Fruit fly (Drosophila melanogaster) whole organism, embryonic: ENCODE results near the gene CG3119.
A peak's percentile ranks its signal among the peaks of the same experiment; 100 is the strongest.

ENCODE experiments used
- B-H1 ChIP-seq: fragments of 200-800 bp; sonication (Bioruptor generic); IDR thresholded peaks from 3 replicates; pipeline ENCODE4 v1.3.6; 2022; ENCODE audit warnings: missing biosample characterization, missing genetic modification characterization
- CG10565 ChIP-seq: fragments of 200-800 bp; sonication (Bioruptor generic); optimal IDR thresholded peaks from 3 replicates; lab custom pipeline; 2016; ENCODE audit warnings: missing biosample characterization, mild to moderate bottlenecking, missing genetic modification characterization
- CG11085 ChIP-seq: fragments of 200-800 bp; sonication (Bioruptor generic); IDR thresholded peaks from 2 replicates; pipeline ENCODE4 v1.3.6; 2022; ENCODE audit warnings: missing biosample characterization, missing genetic modification characterization
- CG12071 ChIP-seq: fragments of 200-800 bp; sonication (Bioruptor generic); optimal IDR thresholded peaks from 3 replicates; lab custom pipeline; 2018; ENCODE audit warnings: missing biosample characterization, mild to moderate bottlenecking, missing genetic modification characterization
- CG14667 ChIP-seq: fragments of 200-800 bp; sonication (Bioruptor generic); IDR thresholded peaks from 2 replicates; pipeline ENCODE4 v1.3.6; 2022; ENCODE audit warnings: missing biosample characterization, missing genetic modification characterization
- CG1602 ChIP-seq: fragments of 200-800 bp; sonication (Bioruptor generic); optimal IDR thresholded peaks from 3 replicates; lab custom pipeline; 2016; ENCODE audit warnings: missing biosample characterization, missing genetic modification characterization
- CG16779 ChIP-seq: fragments of 200-800 bp; sonication (Bioruptor generic); IDR thresholded peaks from 2 replicates; pipeline ENCODE4 v1.3.6; 2022; ENCODE audit warnings: missing biosample characterization, missing genetic modification characterization
- CG16815 ChIP-seq: fragments of 200-800 bp; sonication (Bioruptor generic); optimal IDR thresholded peaks from 3 replicates; lab custom pipeline; 2017; ENCODE audit warnings: missing biosample characterization, mild to moderate bottlenecking, missing genetic modification characterization
- CG16863 ChIP-seq: fragments of 200-800 bp; sonication (Bioruptor generic); optimal IDR thresholded peaks from 3 replicates; lab custom pipeline; 2016; ENCODE audit warnings: missing biosample characterization, missing genetic modification characterization
- CG17568 ChIP-seq: fragments of 200-800 bp; sonication (Bioruptor generic); optimal IDR thresholded peaks from 2 replicates; lab custom pipeline; 2018; ENCODE audit warnings: missing biosample characterization, mild to moderate bottlenecking, missing genetic modification characterization, moderate library complexity
- CG1832 ChIP-seq: fragments of 200-800 bp; sonication (Bioruptor generic); optimal IDR thresholded peaks from 2 replicates; lab custom pipeline; 2017; ENCODE audit warnings: missing biosample characterization, mild to moderate bottlenecking, missing genetic modification characterization, inconsistent platforms
- CG31388 ChIP-seq: fragments of 200-800 bp; sonication (Bioruptor generic); optimal IDR thresholded peaks from 2 replicates; lab custom pipeline; 2016; ENCODE audit warnings: missing biosample characterization, missing genetic modification characterization
- CG4404 ChIP-seq: fragments of 200-800 bp; sonication (Bioruptor generic); IDR thresholded peaks from 2 replicates; pipeline ENCODE4 v1.3.6; 2022; ENCODE audit warnings: missing biosample characterization, missing genetic modification characterization
- CG6689 ChIP-seq: fragments of 200-800 bp; sonication (Bioruptor generic); IDR thresholded peaks from 2 replicates; pipeline ENCODE4 v1.3.6; 2022; ENCODE audit warnings: missing biosample characterization, missing genetic modification characterization
- CG7357 ChIP-seq: fragments of 200-800 bp; sonication (Bioruptor generic); IDR thresholded peaks from 3 replicates; pipeline ENCODE4 v1.3.6; 2022; ENCODE audit warnings: missing biosample characterization, missing genetic modification characterization
- CG9437 ChIP-seq: fragments of 200-800 bp; sonication (Bioruptor generic); optimal IDR thresholded peaks from 2 replicates; lab custom pipeline; 2018; ENCODE audit warnings: missing biosample characterization, mild to moderate bottlenecking, missing genetic modification characterization
- CHES-1-like ChIP-seq: fragments of 200-800 bp; sonication (Bioruptor generic); optimal IDR thresholded peaks from 2 replicates; lab custom pipeline; 2016; ENCODE audit warnings: missing biosample characterization, missing genetic modification characterization
- Dek ChIP-seq: fragments of 200-800 bp; sonication (Bioruptor generic); optimal IDR thresholded peaks from 3 replicates; lab custom pipeline; 2019; ENCODE audit warnings: missing biosample characterization, mild to moderate bottlenecking, missing genetic modification characterization, moderate library complexity
- E2f2 ChIP-seq: fragments of 200-800 bp; sonication (Bioruptor generic); IDR thresholded peaks from 2 replicates; pipeline ENCODE4 v1.3.6; 2022; ENCODE audit warnings: missing biosample characterization, missing genetic modification characterization
- HHEX ChIP-seq: fragments of 200-800 bp; sonication (Bioruptor generic); optimal IDR thresholded peaks from 3 replicates; lab custom pipeline; 2017; ENCODE audit warnings: missing biosample characterization, mild to moderate bottlenecking, missing genetic modification characterization, missing genetic modification reagents
- Hey ChIP-seq: fragments of 200-800 bp; sonication (Bioruptor generic); optimal IDR thresholded peaks from 3 replicates; lab custom pipeline; 2018; ENCODE audit warnings: missing biosample characterization, mild to moderate bottlenecking, missing genetic modification characterization
- MESR4 ChIP-seq: fragments of 200-800 bp; sonication (Bioruptor generic); optimal IDR thresholded peaks from 2 replicates; lab custom pipeline; 2018; ENCODE audit warnings: missing biosample characterization, mild to moderate bottlenecking, missing genetic modification characterization, moderate library complexity
- Max ChIP-seq: fragments of 200-800 bp; sonication (Bioruptor generic); optimal IDR thresholded peaks from 2 replicates; lab custom pipeline; 2016; ENCODE audit warnings: missing biosample characterization, mild to moderate bottlenecking, missing genetic modification characterization
- NFAT ChIP-seq: fragments of 200-800 bp; sonication (Bioruptor generic); IDR thresholded peaks from 2 replicates; pipeline ENCODE4 v1.3.6; 2022; ENCODE audit warnings: missing biosample characterization, missing genetic modification characterization
- Side ChIP-seq: fragments of 200-800 bp; sonication (Bioruptor generic); optimal IDR thresholded peaks from 2 replicates; lab custom pipeline; 2016; ENCODE audit warnings: missing biosample characterization, missing genetic modification characterization
- ab ChIP-seq: fragments of 200-800 bp; sonication (Bioruptor generic); optimal IDR thresholded peaks from 2 replicates; lab custom pipeline; 2016; ENCODE audit warnings: missing biosample characterization, missing genetic modification characterization
- ase ChIP-seq: fragments of 200-800 bp; sonication (Bioruptor generic); IDR thresholded peaks from 3 replicates; pipeline ENCODE4 v1.3.6; 2022; ENCODE audit warnings: missing biosample characterization, missing genetic modification characterization
- cato ChIP-seq: fragments of 200-800 bp; sonication (Bioruptor generic); optimal IDR thresholded peaks from 2 replicates; lab custom pipeline; 2016; ENCODE audit warnings: missing biosample characterization, missing genetic modification characterization, borderline replicate concordance
- croc ChIP-seq: fragments of 200-800 bp; sonication (Bioruptor generic); conservative IDR thresholded peaks from 3 replicates; pipeline ENCODE4 v1.3.6; 2022; ENCODE audit warnings: missing biosample characterization, missing genetic modification characterization
- crp ChIP-seq, 2 experiments: fragments of 200-800 bp; sonication (Bioruptor generic); optimal IDR thresholded peaks; 2 replicates in 1 of 2; 3 replicates in 1 of 2; lab custom pipeline; 2017; ENCODE audit warnings: missing biosample characterization in 2 of 2, missing genetic modification characterization in 2 of 2, mild to moderate bottlenecking in 1 of 2, moderate library complexity in 1 of 2
- danr ChIP-seq: fragments of 200-800 bp; sonication (Bioruptor generic); IDR thresholded peaks from 2 replicates; pipeline ENCODE4 v1.3.6; 2022; ENCODE audit warnings: missing biosample characterization, missing genetic modification characterization
- dpn ChIP-seq, 2 experiments: fragments of 200-800 bp; sonication (Bioruptor generic); optimal IDR thresholded peaks; 3 replicates each; lab custom pipeline; 2016; ENCODE audit warnings: missing biosample characterization in 2 of 2, missing genetic modification characterization in 2 of 2
- dysf ChIP-seq: fragments of 200-800 bp; sonication (Bioruptor generic); IDR thresholded peaks from 3 replicates; pipeline ENCODE4 v1.3.6; 2022; ENCODE audit warnings: missing biosample characterization, missing genetic modification characterization
- emc ChIP-seq: fragments of 200-800 bp; sonication (Bioruptor generic); optimal IDR thresholded peaks from 2 replicates; lab custom pipeline; 2016; ENCODE audit warnings: missing biosample characterization, missing genetic modification characterization
- eve ChIP-seq, 2 experiments: fragments of >200 bp; optimal IDR thresholded peaks; 2 replicates each; lab custom pipeline; 2017; ENCODE audit warnings: missing biosample characterization in 2 of 2, missing genetic modification characterization in 2 of 2
- ewg ChIP-seq: fragments of 200-800 bp; sonication (Bioruptor generic); optimal IDR thresholded peaks from 3 replicates; lab custom pipeline; 2017; ENCODE audit warnings: mild to moderate bottlenecking, missing biosample characterization, missing genetic modification reagents, missing genetic modification characterization
- gcm ChIP-seq: fragments of 200-800 bp; sonication (Bioruptor generic); optimal IDR thresholded peaks from 2 replicates; lab custom pipeline; 2019; ENCODE audit warnings: missing biosample characterization, mild to moderate bottlenecking, missing genetic modification characterization, moderate library complexity
- grau ChIP-seq: fragments of 200-800 bp; optimal IDR thresholded peaks from 3 replicates; lab custom pipeline; 2019; ENCODE audit warnings: missing biosample characterization, mild to moderate bottlenecking, missing genetic modification characterization, moderate library complexity
- her ChIP-seq: fragments of 200-800 bp; sonication (Bioruptor generic); optimal IDR thresholded peaks from 2 replicates; lab custom pipeline; 2016; ENCODE audit warnings: missing biosample characterization, missing genetic modification characterization
- hth ChIP-seq: fragments of >200 bp; optimal IDR thresholded peaks from 2 replicates; lab custom pipeline; 2017; ENCODE audit warnings: inconsistent platforms
- mam ChIP-seq: fragments of 200-800 bp; sonication (Bioruptor generic); optimal IDR thresholded peaks from 3 replicates; lab custom pipeline; 2016; ENCODE audit warnings: missing biosample characterization, missing genetic modification characterization
- peb ChIP-seq: fragments of 200-800 bp; sonication (Bioruptor generic); IDR thresholded peaks from 2 replicates; pipeline ENCODE4 v1.3.6; 2022; ENCODE audit warnings: missing biosample characterization, missing genetic modification characterization
- pho ChIP-seq: fragments of 200-800 bp; sonication (Bioruptor generic); optimal IDR thresholded peaks from 2 replicates; lab custom pipeline; 2016; ENCODE audit warnings: missing biosample characterization, missing genetic modification characterization
- scrt ChIP-seq: fragments of 200-800 bp; sonication (Bioruptor generic); optimal IDR thresholded peaks from 2 replicates; lab custom pipeline; 2018; ENCODE audit warnings: missing biosample characterization, mild to moderate bottlenecking, missing genetic modification characterization, moderate library complexity
- sima ChIP-seq: fragments of 200-800 bp; sonication (Bioruptor generic); optimal IDR thresholded peaks from 2 replicates; lab custom pipeline; 2016; ENCODE audit warnings: missing biosample characterization, missing genetic modification characterization
- sr ChIP-seq: fragments of 200-800 bp; sonication (Bioruptor generic); IDR thresholded peaks from 3 replicates; pipeline ENCODE4 v1.3.6; 2022; ENCODE audit warnings: missing biosample characterization, missing genetic modification characterization
- sug ChIP-seq: fragments of 200-800 bp; optimal IDR thresholded peaks from 2 replicates; lab custom pipeline; 2019; ENCODE audit warnings: missing biosample characterization, mild to moderate bottlenecking, missing genetic modification characterization, moderate library complexity
- trh ChIP-seq: fragments of 200-800 bp; sonication (Bioruptor generic); optimal IDR thresholded peaks from 2 replicates; lab custom pipeline; 2016; ENCODE audit warnings: missing biosample characterization, missing genetic modification characterization
- tx ChIP-seq: fragments of 200-800 bp; sonication (Bioruptor generic); optimal IDR thresholded peaks from 2 replicates; lab custom pipeline; 2016; ENCODE audit warnings: missing biosample characterization, missing genetic modification characterization
- zfh2 ChIP-seq: fragments of 200-800 bp; sonication (Bioruptor generic); optimal IDR thresholded peaks from 2 replicates; lab custom pipeline; 2016; ENCODE audit warnings: missing biosample characterization, missing genetic modification characterization

CG3119 gene

DNA sequence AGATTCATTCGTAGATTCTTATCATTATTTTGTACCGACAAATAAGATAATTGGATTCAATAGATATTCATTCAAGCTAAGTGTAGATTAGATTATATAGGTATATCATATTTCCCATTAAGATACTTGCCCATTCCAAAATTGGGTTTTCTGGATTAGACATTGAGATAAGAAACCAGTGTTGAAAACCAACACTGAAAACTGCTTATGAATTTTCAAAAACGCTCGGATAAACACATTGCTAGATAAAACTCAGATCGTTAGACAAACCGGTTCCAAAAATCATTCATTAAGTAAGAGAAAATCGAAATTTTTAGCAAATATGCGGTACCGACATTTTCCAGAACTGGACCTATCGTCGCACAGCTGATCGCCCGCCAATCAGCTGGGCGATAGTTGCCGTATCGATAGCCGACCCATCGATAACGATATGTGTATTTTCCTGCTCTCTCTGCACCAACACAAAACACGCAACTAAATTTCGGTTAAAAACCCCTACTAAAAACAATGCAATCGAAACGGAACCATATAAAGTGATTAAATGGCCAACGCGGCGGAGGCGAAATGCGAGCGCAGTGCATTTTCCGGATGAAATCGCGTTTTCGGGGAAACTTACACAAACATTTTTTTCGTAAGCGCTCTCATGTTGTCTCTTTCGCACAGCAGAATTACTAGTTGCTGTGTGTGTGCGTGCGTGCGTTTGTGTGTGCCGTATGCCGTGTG, 48.0 kb upstream of the CG3119 start, which contains the start of the genes NTPase and lilli (continued):
- no peak for TF ChIP-seq grau (tag; lab: Kevin White, UChicago)
- no peak; the same call in none of the 2 replicates for TF ChIP-seq E2f2 (GFP tag; lab: Robert Waterston, UW)
- TF ChIP-seq CG6689: 0 out of 2 replicates have a peak, but pooled peaks have one; percentile 28
- TF ChIP-seq ewg (GFP tag; lab: Kevin White, UChicago): no peak
- peak; percentile 98 to 99 for TF ChIP-seq crp (GFP tag; optimal IDR thresholded peaks at IDR 0.05; lab: Kevin White, UChicago)
- peak; percentile 59 for TF ChIP-seq CG16863 (GFP tag; lab: Kevin White, UChicago)
- TF ChIP-seq Side (GFP tag; lab: Kevin White, UChicago): peak; percentile 80
- peak; percentile 58 for TF ChIP-seq CHES-1-like (GFP tag; lab: Kevin White, UChicago)
- TF ChIP-seq CG10565 (GFP tag; lab: Kevin White, UChicago): peak; percentile 5
- TF ChIP-seq sima: no peak
- TF ChIP-seq sr: no peak; the same call in 2 of the 3 replicates
- TF ChIP-seq CG31388 (GFP tag; lab: Kevin White, UChicago): peak; percentile 68
- TF ChIP-seq Dek: no peak
- TF ChIP-seq CG11085: peak; percentile 44
- TF ChIP-seq cato (GFP tag; lab: Kevin White, UChicago): no peak
- TF ChIP-seq eve (GFP tag; optimal IDR thresholded peaks at IDR 0.05; lab: Kevin White, UChicago): peak in 1 of 2 experiments; percentile 29
- TF ChIP-seq pho (GFP tag; lab: Kevin White, UChicago): peak; percentile 29
- TF ChIP-seq her (GFP tag; lab: Kevin White, UChicago): peak; percentile 78
- TF ChIP-seq emc (GFP tag; lab: Kevin White, UChicago): no peak
- no peak for TF ChIP-seq CG12071 (GFP tag; lab: Kevin White, UChicago)
- peak; percentile 31; the same call in 1 of the 2 replicates for TF ChIP-seq CG4404 (GFP tag; lab: Robert Waterston, UW)
- peak; percentile 22 for TF ChIP-seq CG16815 (GFP tag; lab: Kevin White, UChicago)
- peak; percentile 72 to 76 for TF ChIP-seq dpn (GFP tag; optimal IDR thresholded peaks at IDR 0.05; lab: Kevin White, UChicago)
- TF ChIP-seq CG17568 (GFP tag; lab: Kevin White, UChicago): peak; percentile 40
- TF ChIP-seq hth (lab: Kevin White, UChicago): no peak
- peak; percentile 50 for TF ChIP-seq CG1602 (GFP tag; lab: Kevin White, UChicago)
- peak; percentile 44 for TF ChIP-seq CG9437 (GFP tag; lab: Kevin White, UChicago)
- TF ChIP-seq zfh2 (GFP tag; lab: Kevin White, UChicago): peak; percentile 72
- TF ChIP-seq CG7357: no peak
- no peak for TF ChIP-seq Hey (tag; lab: Kevin White, UChicago)
- peak; percentile 52; the same call in 2 of the 3 replicates for TF ChIP-seq ase (GFP tag; lab: Robert Waterston, UW)
- no peak for TF ChIP-seq sug (tag; lab: Kevin White, UChicago)
- TF ChIP-seq scrt: peak; percentile 81
- peak; percentile 12; the same call in 1 of the 2 replicates for TF ChIP-seq NFAT (GFP tag; lab: Robert Waterston, UW)
- TF ChIP-seq HHEX (GFP tag; lab: Kevin White, UChicago): peak; percentile 40
- TF ChIP-seq tx: peak; percentile 36
- TF ChIP-seq croc (GFP tag; lab: Robert Waterston, UW): no peak
- TF ChIP-seq CG14667 (GFP tag; lab: Robert Waterston, UW): no peak
- peak; percentile 81 for TF ChIP-seq CG1832 (GFP tag; lab: Kevin White, UChicago)
- TF ChIP-seq danr (GFP tag; lab: Robert Waterston, UW): no peak
- no peak for TF ChIP-seq CG16779 (GFP tag; lab: Robert Waterston, UW)
- peak; percentile 15 for TF ChIP-seq ab
- TF ChIP-seq mam (GFP tag; lab: Kevin White, UChicago): peak; percentile 61
- peak; percentile 86 for TF ChIP-seq MESR4 (GFP tag; lab: Kevin White, UChicago)
- peak; percentile 53 for TF ChIP-seq Max (GFP tag; lab: Kevin White, UChicago)
- no peak for TF ChIP-seq dysf (GFP tag; lab: Robert Waterston, UW)
- TF ChIP-seq trh (GFP tag; lab: Kevin White, UChicago): peak; percentile 41
- no peak for TF ChIP-seq gcm (GFP tag; lab: Kevin White, UChicago)
- peak; percentile 14; the same call in 1 of the 3 replicates for TF ChIP-seq B-H1 (GFP tag; lab: Robert Waterston, UW)
- TF ChIP-seq peb (GFP tag; lab: Robert Waterston, UW): no peak
